Worm (Caenorhabditis elegans) whole organism, young adult: ENCODE data around the gene grd-8.

ENCODE experiments used
- B0035.1 ChIP-seq: sonication (generic microtip); optimal IDR thresholded peaks from 2 replicates; lab custom pipeline; 2016; ENCODE audit warnings: missing genetic modification characterization, mild to moderate bottlenecking, missing compliant biosample characterization, missing genotype, missing genetic modification reagents
- B0336.3 ChIP-seq: fragments of 200-800 bp; sonication (Bioruptor generic); IDR thresholded peaks from 2 replicates; pipeline ENCODE4 v1.3.6; 2022; ENCODE audit warnings: missing genetic modification characterization, missing compliant biosample characterization
- C17E4.6 ChIP-seq: fragments of 200-800 bp; sonication (Bioruptor generic); IDR thresholded peaks from 2 replicates; pipeline ENCODE4 v1.3.6; 2022; ENCODE audit warnings: missing genetic modification reagents, missing genetic modification characterization, missing compliant biosample characterization
- F49E8.2 ChIP-seq: sonication (generic microtip); optimal IDR thresholded peaks from 3 replicates; lab custom pipeline; 2017; ENCODE audit warnings: missing genetic modification characterization, mild to moderate bottlenecking, missing compliant biosample characterization, antibody characterized with exemption, moderate library complexity; ENCODE audit not compliant: insufficient read depth
- F52B5.7 ChIP-seq: sonication (generic microtip); optimal IDR thresholded peaks from 2 replicates; lab custom pipeline; 2016; ENCODE audit warnings: mild to moderate bottlenecking, missing genetic modification characterization, missing compliant biosample characterization
- F57C9.4 ChIP-seq: sonication (generic microtip); optimal IDR thresholded peaks from 2 replicates; lab custom pipeline; 2017; ENCODE audit warnings: mild to moderate bottlenecking, missing genetic modification characterization, missing compliant biosample characterization
- Y53G8AR.9 ChIP-seq: fragments of 200-800 bp; sonication (Bioruptor generic); conservative IDR thresholded peaks from 2 replicates; pipeline ENCODE4 v1.3.6; 2022; ENCODE audit warnings: missing genetic modification reagents, missing genetic modification characterization, missing compliant biosample characterization
- Y79H2A.3 ChIP-seq: fragments of 200-800 bp; sonication (Bioruptor generic); conservative IDR thresholded peaks from 2 replicates; pipeline ENCODE4 v1.3.6; 2022; ENCODE audit warnings: missing genetic modification reagents, missing genetic modification characterization, missing compliant biosample characterization
- ama-1 ChIP-seq, 3 experiments: fragments of 150-350 bp in 1 of 3; sonication (generic microtip) in 2 of 3; optimal IDR thresholded peaks; 2 replicates each; lab custom pipeline; 2014 to 2018; ENCODE audit warnings: missing biosample characterization in 2 of 3, missing genetic modification characterization in 2 of 3, missing genetic modification reagents in 2 of 3
- attf-6 ChIP-seq: fragments of 200-800 bp; sonication (Bioruptor generic); IDR thresholded peaks from 2 replicates; pipeline ENCODE4 v1.3.6; 2022; ENCODE audit warnings: missing genetic modification reagents, missing genetic modification characterization, missing compliant biosample characterization
- bed-1 ChIP-seq: fragments of 200-800 bp; sonication (Bioruptor generic); IDR thresholded peaks from 2 replicates; pipeline ENCODE4 v1.3.6; 2022; ENCODE audit warnings: missing genetic modification reagents, missing genetic modification characterization, missing compliant biosample characterization
- ceh-27 ChIP-seq: fragments of 200-800 bp; sonication (Bioruptor generic); optimal IDR thresholded peaks from 2 replicates; lab custom pipeline; 2018; ENCODE audit warnings: mild to moderate bottlenecking, missing genetic modification characterization, moderate library complexity, missing compliant biosample characterization
- ceh-79 ChIP-seq: sonication (generic microtip); optimal IDR thresholded peaks from 2 replicates; lab custom pipeline; 2017; ENCODE audit warnings: mild to moderate bottlenecking, missing genetic modification characterization, missing compliant biosample characterization
- dox-1 ChIP-seq: fragments of 200-800 bp; sonication (Bioruptor generic); IDR thresholded peaks from 2 replicates; pipeline ENCODE4 v1.3.6; 2022; ENCODE audit warnings: missing genetic modification reagents, missing genetic modification characterization, missing compliant biosample characterization
- dpl-1 ChIP-seq: fragments of 150-350 bp; optimal IDR thresholded peaks from 2 replicates; lab custom pipeline; 2014; ENCODE audit warnings: missing biosample characterization, missing genetic modification reagents, missing genetic modification characterization
- egl-44 ChIP-seq: fragments of 200-800 bp; sonication (Bioruptor generic); IDR thresholded peaks from 2 replicates; pipeline ENCODE4 v1.3.6; 2022; ENCODE audit warnings: missing genetic modification reagents, missing genetic modification characterization, missing compliant biosample characterization
- ets-4 ChIP-seq: fragments of 200-800 bp; sonication (Bioruptor generic); optimal IDR thresholded peaks from 2 replicates; lab custom pipeline; 2018; ENCODE audit warnings: mild to moderate bottlenecking, missing genetic modification characterization, missing compliant biosample characterization
- hsf-1 ChIP-seq: fragments of 200-800 bp; sonication (Bioruptor generic); IDR thresholded peaks from 2 replicates; pipeline ENCODE4 v1.3.6; 2022; ENCODE audit warnings: missing genetic modification reagents, missing genetic modification characterization, missing compliant biosample characterization
- lin-26 ChIP-seq: fragments of 200-800 bp; sonication (Bioruptor generic); IDR thresholded peaks from 2 replicates; pipeline ENCODE4 v1.3.6; 2022; ENCODE audit warnings: missing genetic modification reagents, missing genetic modification characterization, missing compliant biosample characterization
- lin-54 ChIP-seq: fragments of 200-800 bp; sonication (Bioruptor generic); optimal IDR thresholded peaks from 2 replicates; lab custom pipeline; 2018; ENCODE audit warnings: mild to moderate bottlenecking, missing genetic modification characterization, missing compliant biosample characterization
- madf-3 ChIP-seq: fragments of 200-800 bp; sonication (Bioruptor generic); IDR thresholded peaks from 2 replicates; pipeline ENCODE4 v1.3.6; 2022; ENCODE audit warnings: missing genetic modification reagents, missing genetic modification characterization, missing compliant biosample characterization
- madf-6 ChIP-seq: fragments of 200-800 bp; sonication (Bioruptor generic); IDR thresholded peaks from 2 replicates; pipeline ENCODE4 v1.3.6; 2022; ENCODE audit warnings: missing genetic modification reagents, missing genetic modification characterization, missing compliant biosample characterization
- madf-8 ChIP-seq: fragments of 200-800 bp; sonication (Bioruptor generic); conservative IDR thresholded peaks from 2 replicates; pipeline ENCODE4 v1.3.6; 2022; ENCODE audit warnings: missing genetic modification reagents, missing genetic modification characterization, missing compliant biosample characterization
- mxl-1 ChIP-seq: sonication (generic microtip); optimal IDR thresholded peaks from 2 replicates; lab custom pipeline; 2016; ENCODE audit warnings: missing genetic modification characterization, missing compliant biosample characterization
- nfya-2 ChIP-seq: fragments of 200-800 bp; sonication (Bioruptor generic); IDR thresholded peaks from 2 replicates; pipeline ENCODE4 v1.3.6; 2022; ENCODE audit warnings: missing genetic modification reagents, missing genetic modification characterization, missing compliant biosample characterization
- nfyb-1 ChIP-seq: fragments of 200-800 bp; sonication (Bioruptor generic); IDR thresholded peaks from 2 replicates; pipeline ENCODE4 v1.3.6; 2022; ENCODE audit warnings: missing genetic modification reagents, missing genetic modification characterization, missing compliant biosample characterization
- nhr-120 ChIP-seq: fragments of 200-800 bp; sonication (Bioruptor generic); IDR thresholded peaks from 2 replicates; pipeline ENCODE4 v1.3.6; 2022; ENCODE audit warnings: missing genetic modification characterization, missing compliant biosample characterization
- nhr-80 ChIP-seq: sonication (generic microtip); optimal IDR thresholded peaks from 2 replicates; lab custom pipeline; 2016; ENCODE audit warnings: missing genetic modification characterization, missing compliant biosample characterization
- pbrm-1 ChIP-seq: fragments of 200-800 bp; sonication (Bioruptor generic); IDR thresholded peaks from 2 replicates; pipeline ENCODE4 v1.3.6; 2022; ENCODE audit warnings: missing genetic modification reagents, missing genetic modification characterization, missing compliant biosample characterization
- rcor-1 ChIP-seq: fragments of 200-800 bp; sonication (Bioruptor generic); IDR thresholded peaks from 2 replicates; pipeline ENCODE4 v1.3.6; 2022; ENCODE audit warnings: missing genetic modification reagents, missing genetic modification characterization, missing compliant biosample characterization
- sea-2 ChIP-seq: fragments of 200-800 bp; sonication (Bioruptor generic); IDR thresholded peaks from 2 replicates; pipeline ENCODE4 v1.3.6; 2022; ENCODE audit warnings: missing genetic modification characterization, missing compliant biosample characterization
- snpc-4 ChIP-seq, 5 experiments: fragments of 150-350 bp in 1 of 5; sonication (generic microtip) in 4 of 5; optimal IDR thresholded peaks; 2 replicates each; lab custom pipeline; 2014 to 2018; ENCODE audit warnings: missing genetic modification characterization in 5 of 5, missing biosample characterization in 3 of 5, antibody characterized with exemption in 2 of 5, mild to moderate bottlenecking in 2 of 5, missing compliant biosample characterization in 2 of 5, missing genotype in 2 of 5, moderate library complexity in 2 of 5, missing genetic modification reagents in 1 of 5
- unc-130 ChIP-seq: sonication (generic microtip); optimal IDR thresholded peaks from 2 replicates; lab custom pipeline; 2016; ENCODE audit warnings: missing genetic modification reagents, missing genetic modification characterization, missing compliant biosample characterization
- zim-3 ChIP-seq: sonication (generic microtip); optimal IDR thresholded peaks from 2 replicates; lab custom pipeline; 2017; ENCODE audit warnings: mild to moderate bottlenecking, missing genetic modification characterization, moderate library complexity, missing compliant biosample characterization
- ztf-18 ChIP-seq: sonication (generic microtip); optimal IDR thresholded peaks from 2 replicates; lab custom pipeline; 2016; ENCODE audit warnings: missing genotype, mild to moderate bottlenecking, missing genetic modification characterization, missing compliant biosample characterization
- ztf-6 ChIP-seq: fragments of 200-800 bp; sonication (Bioruptor generic); IDR thresholded peaks from 2 replicates; pipeline ENCODE4 v1.3.6; 2022; ENCODE audit warnings: missing genetic modification reagents, missing genetic modification characterization, missing compliant biosample characterization

Gene grd-8

DNA sequence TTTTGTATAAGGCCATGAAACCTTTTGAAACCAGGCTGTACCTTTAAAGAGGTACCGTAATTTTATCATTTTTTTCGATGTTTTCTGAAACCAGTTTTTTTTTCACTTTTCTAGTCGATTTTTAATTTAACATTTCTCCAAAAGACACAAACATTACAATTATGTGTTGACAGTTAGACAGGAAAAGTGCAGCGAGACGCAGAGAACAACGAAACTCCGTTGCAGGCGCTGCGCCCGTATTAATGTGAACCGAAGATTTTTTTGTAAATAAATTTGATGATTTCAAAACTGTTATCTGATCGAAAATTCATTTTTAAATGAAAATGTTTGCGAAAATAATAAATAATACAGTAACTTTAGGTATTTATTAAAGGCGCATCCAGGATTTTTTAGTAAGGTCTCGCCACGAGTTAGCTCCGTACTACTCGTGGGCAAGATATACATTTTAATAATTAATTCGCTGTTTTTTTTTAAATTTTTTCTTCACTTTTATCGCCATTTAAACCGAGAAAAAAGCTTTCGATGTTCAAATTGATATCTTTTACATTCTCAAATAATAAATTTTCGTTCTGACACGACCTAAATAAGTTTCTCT lies 34.6 kb downstream of the grd-8 start, which contains the start of gene F40A3.3 (continued):
- TF ChIP-seq lin-54 (GFP tag; lab: Kevin White, UChicago) (no peak), madf-6 (GFP tag; lab: Robert Waterston, UW) (peak; percentile 80), madf-3 (GFP tag; lab: Robert Waterston, UW) (no peak), lin-26 (no peak), madf-8 (peak; percentile 62), Y53G8AR.9 (GFP tag; lab: Robert Waterston, UW) (no peak)

DNA sequence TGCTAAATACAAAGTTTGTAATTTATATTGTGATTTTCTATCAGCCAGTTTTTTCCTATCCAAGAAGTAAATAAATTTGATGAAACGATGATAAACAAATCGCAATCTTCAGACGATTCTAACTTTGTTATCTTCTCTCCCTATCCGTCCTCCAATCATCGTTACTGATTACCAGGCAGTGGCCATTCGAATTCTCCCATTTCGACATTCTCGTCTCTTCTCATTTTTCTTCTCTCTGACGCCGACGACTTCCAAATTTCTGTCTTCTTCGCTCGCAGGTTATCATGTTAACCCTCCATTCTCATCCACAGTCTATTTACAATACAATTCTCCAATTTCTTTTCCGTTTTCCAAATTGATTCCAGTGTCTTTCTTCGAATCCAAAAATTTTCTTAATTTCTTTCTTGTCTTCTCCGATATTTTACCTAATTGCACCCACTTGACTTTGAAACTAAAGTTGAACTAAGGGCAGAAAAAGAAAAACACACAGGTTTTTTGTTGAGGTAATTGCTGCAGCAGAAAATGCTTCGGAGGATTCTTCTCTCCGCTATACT lies 36.2 kb downstream of the grd-8 start, which contains the start of gene F40A3.2:
TSS of gene F40A3.2 (plus strand) at position 504 of the 554 bp plus-strand sequence.
- TF ChIP-seq hsf-1 (GFP tag; lab: Robert Waterston, UW) (peak; percentile 41; the same call in 1 of the 2 replicates), attf-6 (GFP tag; lab: Robert Waterston, UW) (no peak), C17E4.6 (no peak), zim-3 (no peak), mxl-1 (tag; lab: Kevin White, UChicago) (no peak), ztf-6 (no peak), ceh-79 (no peak), ceh-27 (GFP tag; lab: Kevin White, UChicago) (no peak)

DNA sequence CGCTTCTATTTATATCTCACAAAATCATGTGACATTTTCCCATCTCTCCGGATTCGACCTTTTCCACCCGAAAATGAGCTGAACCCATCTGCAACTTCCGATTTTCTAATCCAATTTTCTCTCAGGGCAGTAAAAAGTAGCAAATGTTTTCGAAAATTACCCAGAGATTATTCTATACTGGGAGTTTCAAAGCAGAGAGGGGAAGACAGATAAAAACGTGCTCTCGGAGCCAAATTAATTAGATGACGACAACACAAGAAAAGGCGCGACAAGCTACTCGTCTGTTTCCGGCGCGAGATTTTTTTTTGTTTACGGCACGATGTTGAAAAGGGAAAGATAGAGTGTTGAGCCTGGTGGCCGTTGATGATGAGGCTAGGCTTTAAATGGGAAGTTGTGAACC lies 42.1 kb downstream of the grd-8 start:
- TF ChIP-seq pbrm-1 (GFP tag; lab: Robert Waterston, UW) (no peak), bed-1 (GFP tag; lab: Robert Waterston, UW) (no peak), sea-2 (GFP tag; lab: Robert Waterston, UW) (no peak), mxl-1 (tag; lab: Kevin White, UChicago) (no peak), egl-44 (no peak), unc-130 (no peak), F49E8.2 (tag; lab: Kevin White, UChicago) (no peak), B0336.3 (GFP tag; lab: Robert Waterston, UW) (no peak), ets-4 (GFP tag; lab: Kevin White, UChicago) (no peak), nfya-2 (GFP tag; lab: Robert Waterston, UW) (no peak), F57C9.4 (tag; lab: Kevin White, UChicago) (no peak), nfyb-1 (GFP tag; lab: Robert Waterston, UW) (no peak), dpl-1 (GFP tag; lab: Kevin White, UChicago) (no peak), nhr-120 (no peak), ama-1 (optimal IDR thresholded peaks at IDR 0.05; lab: Kevin White, UChicago) (no peak), ama-1 (GFP tag; optimal IDR thresholded peaks at IDR 0.05; lab: Kevin White, UChicago) (no peak), F52B5.7 (no peak), rcor-1 (GFP tag; lab: Robert Waterston, UW) (no peak)

DNA sequence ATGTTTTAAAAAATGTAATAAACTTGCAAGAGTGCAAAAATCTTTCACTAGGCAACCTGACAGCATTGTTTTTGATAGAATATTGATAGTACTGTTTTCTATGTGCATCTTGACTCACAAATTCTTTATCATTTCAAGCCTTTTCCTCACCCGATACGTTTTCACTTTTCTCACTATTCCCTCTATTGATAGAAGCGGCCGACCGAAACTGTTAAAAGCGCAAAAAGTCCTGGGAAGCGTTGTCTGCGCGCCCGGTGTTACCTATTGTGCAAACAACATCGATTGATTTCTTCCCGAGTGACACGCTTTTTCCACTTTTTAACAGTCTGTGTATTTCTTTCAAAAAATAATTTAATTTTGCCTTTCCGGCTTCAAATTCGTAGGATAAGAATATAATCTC lies 45.7 kb downstream of the grd-8 start:
- TF ChIP-seq B0035.1 (tag; lab: Kevin White, UChicago) (no peak), snpc-4 (GFP tag; optimal IDR thresholded peaks at IDR 0.05; lab: Kevin White, UChicago) (no peak), snpc-4 (tag; optimal IDR thresholded peaks at IDR 0.05; lab: Kevin White, UChicago) (peak in 3 of 4 experiments; percentile 34 to 81 (median 49)), dox-1 (GFP tag; lab: Robert Waterston, UW) (peak; percentile 67; the same call in 1 of the 2 replicates), nhr-80 (tag; lab: Kevin White, UChicago) (peak; percentile 80), ztf-18 (tag; lab: Kevin White, UChicago) (no peak), Y79H2A.3 (GFP tag; lab: Robert Waterston, UW) (no peak), sea-2 (GFP tag; lab: Robert Waterston, UW) (no peak)
